Fruit fly (Drosophila melanogaster) whole organism, wandering third instar larva: ENCODE data around the gene CG5114.

Source experiments
- Abd-B ChIP-seq: fragments of >200 bp; optimal IDR thresholded peaks from 2 replicates; lab custom pipeline; 2017; ENCODE audit warnings: missing biosample characterization, missing genetic modification characterization
- CG32264 ChIP-seq: fragments of 200-800 bp; sonication (Bioruptor generic); optimal IDR thresholded peaks from 2 replicates; lab custom pipeline; 2016; ENCODE audit warnings: missing biosample characterization, missing genetic modification characterization
- CG9705 ChIP-seq: fragments of 200-800 bp; sonication (Bioruptor generic); optimal IDR thresholded peaks from 2 replicates; lab custom pipeline; 2018; ENCODE audit warnings: missing biosample characterization, mild to moderate bottlenecking, missing genetic modification characterization
- HLH106 ChIP-seq: fragments of 200-800 bp; optimal IDR thresholded peaks from 3 replicates; lab custom pipeline; 2019; ENCODE audit warnings: missing biosample characterization, mild to moderate bottlenecking, missing genetic modification characterization, moderate library complexity
- Hr83 ChIP-seq: fragments of 200-300 bp; sonication (Bioruptor generic); optimal IDR thresholded peaks from 2 replicates; lab custom pipeline; 2016; ENCODE audit warnings: missing biosample characterization, mild to moderate bottlenecking, missing genetic modification characterization, moderate library complexity; ENCODE audit not compliant: poor library complexity, severe bottlenecking
- N ChIP-seq: fragments of >200 bp; optimal IDR thresholded peaks from 2 replicates; lab custom pipeline; 2018; ENCODE audit warnings: missing biosample characterization, missing external identifiers, missing genetic modification characterization
- Vsx2 ChIP-seq: fragments of 200-300, 225-300 bp; sonication (Bioruptor generic); optimal IDR thresholded peaks from 2 replicates; lab custom pipeline; 2018; ENCODE audit warnings: missing biosample characterization, missing genetic modification characterization; ENCODE audit not compliant: partially characterized antibody
- dl ChIP-seq, 2 experiments: fragments of 175-275, 200-275 bp in 1 of 2; fragments of 200-275 bp in 1 of 2; sonication (Bioruptor generic); optimal IDR thresholded peaks; lab custom pipeline; 2018; ENCODE audit warnings: mild to moderate bottlenecking in 2 of 2, missing biosample characterization in 2 of 2, missing genetic modification characterization in 2 of 2, moderate library complexity in 2 of 2; ENCODE audit not compliant: partially characterized antibody in 2 of 2, insufficient read depth in 1 of 2
- dmrt93B ChIP-seq: fragments of 200-800 bp; sonication (Bioruptor generic); optimal IDR thresholded peaks from 2 replicates; lab custom pipeline; 2018; ENCODE audit warnings: missing biosample characterization, mild to moderate bottlenecking, missing genetic modification characterization
- psq ChIP-seq: fragments of 200-800 bp; sonication (Bioruptor generic); optimal IDR thresholded peaks from 3 replicates; lab custom pipeline; 2017; ENCODE audit warnings: missing biosample characterization, mild to moderate bottlenecking, missing genetic modification characterization, moderate library complexity
- tai ChIP-seq: sonication (Bioruptor generic); optimal IDR thresholded peaks from 2 replicates; lab custom pipeline; 2016; ENCODE audit warnings: missing biosample characterization, missing genetic modification characterization
- usp ChIP-seq: fragments of >200 bp; optimal IDR thresholded peaks from 2 replicates; lab custom pipeline; 2017; ENCODE audit warnings: missing biosample characterization, missing genetic modification characterization
- woc ChIP-seq: sonication (Bioruptor generic); optimal IDR thresholded peaks from 2 replicates; lab custom pipeline; 2016; ENCODE audit warnings: missing biosample characterization, mild to moderate bottlenecking, missing genetic modification characterization

- TF ChIP-seq Hr83 (GFP tag; lab: Kevin White, UChicago) (peak; percentile 62), usp (no peak), CG32264 (GFP tag; lab: Kevin White, UChicago) (no peak), Abd-B (GFP tag; lab: Kevin White, UChicago) (no peak), HLH106 (peak; percentile 34), psq (no peak), Vsx2 (GFP tag; lab: Kevin White, UChicago) (no peak), N (GFP tag; lab: Kevin White, UChicago) (no peak), CG9705 (GFP tag; lab: Kevin White, UChicago) (peak; percentile 30), dl (GFP tag; optimal IDR thresholded peaks at IDR 0.05; lab: Kevin White, UChicago; ENCODE audit: insufficient read depth in 1 of 2, partially characterized antibody in 2 of 2) (no peak), tai (GFP tag; lab: Kevin White, UChicago) (peak; percentile 65), woc (no peak), dmrt93B (GFP tag; lab: Kevin White, UChicago) (no peak)
Observed at dm6 chr3L:14982675-14983084, at the start of gene CG5114.
